Fruit fly (Drosophila melanogaster) whole organism, wandering third instar larva: ENCODE measurements around the gene CG13893.

Experiments used
- Abd-B ChIP-seq: fragments of >200 bp; optimal IDR thresholded peaks from 2 replicates; lab custom pipeline; 2017; ENCODE audit warnings: missing biosample characterization, missing genetic modification characterization
- CG32264 ChIP-seq: fragments of 200-800 bp; sonication (Bioruptor generic); optimal IDR thresholded peaks from 2 replicates; lab custom pipeline; 2016; ENCODE audit warnings: missing biosample characterization, missing genetic modification characterization
- CG9705 ChIP-seq: fragments of 200-800 bp; sonication (Bioruptor generic); optimal IDR thresholded peaks from 2 replicates; lab custom pipeline; 2018; ENCODE audit warnings: missing biosample characterization, mild to moderate bottlenecking, missing genetic modification characterization
- CrebA ChIP-seq: fragments of 200-800 bp; sonication (Bioruptor generic); optimal IDR thresholded peaks from 2 replicates; lab custom pipeline; 2016; ENCODE audit warnings: missing biosample characterization, mild to moderate bottlenecking, missing genetic modification characterization, borderline replicate concordance
- Dif ChIP-seq: fragments of 200-275, 200-300 bp; sonication (Bioruptor generic); optimal IDR thresholded peaks from 2 replicates; lab custom pipeline; 2018; ENCODE audit warnings: missing biosample characterization, missing genetic modification characterization; ENCODE audit not compliant: partially characterized antibody
- GATAd ChIP-seq: sonication (Bioruptor generic); optimal IDR thresholded peaks from 2 replicates; lab custom pipeline; 2016; ENCODE audit warnings: missing biosample characterization, missing genetic modification characterization
- HLH106 ChIP-seq: fragments of 200-800 bp; optimal IDR thresholded peaks from 3 replicates; lab custom pipeline; 2019; ENCODE audit warnings: missing biosample characterization, mild to moderate bottlenecking, missing genetic modification characterization, moderate library complexity
- Hnf4 ChIP-seq: fragments of 200-800 bp; sonication (Bioruptor generic); optimal IDR thresholded peaks from 2 replicates; lab custom pipeline; 2016; ENCODE audit warnings: missing biosample characterization, mild to moderate bottlenecking, missing genetic modification characterization
- Hr78 ChIP-seq: fragments of >200 bp; optimal IDR thresholded peaks from 2 replicates; lab custom pipeline; 2017; ENCODE audit warnings: missing biosample characterization, missing genetic modification characterization
- Hr83 ChIP-seq: fragments of 200-300 bp; sonication (Bioruptor generic); optimal IDR thresholded peaks from 2 replicates; lab custom pipeline; 2016; ENCODE audit warnings: missing biosample characterization, mild to moderate bottlenecking, missing genetic modification characterization, moderate library complexity; ENCODE audit not compliant: poor library complexity, severe bottlenecking
- Myc ChIP-seq: fragments of >200 bp; optimal IDR thresholded peaks from 2 replicates; lab custom pipeline; 2017
- N ChIP-seq: fragments of >200 bp; optimal IDR thresholded peaks from 2 replicates; lab custom pipeline; 2018; ENCODE audit warnings: missing biosample characterization, missing external identifiers, missing genetic modification characterization
- Rel ChIP-seq, 2 experiments: fragments of 200-800 bp; sonication (Bioruptor generic) in 1 of 2; optimal IDR thresholded peaks; 2 replicates in 1 of 2; 3 replicates in 1 of 2; lab custom pipeline; 2016 to 2019; ENCODE audit warnings: mild to moderate bottlenecking in 2 of 2, missing biosample characterization in 2 of 2, missing genetic modification characterization in 2 of 2, moderate library complexity in 1 of 2
- Sp1 ChIP-seq: fragments of 200-800 bp; sonication (Bioruptor generic); optimal IDR thresholded peaks from 3 replicates; lab custom pipeline; 2019; ENCODE audit warnings: missing biosample characterization, mild to moderate bottlenecking, missing genetic modification characterization, moderate library complexity
- Vsx2 ChIP-seq: fragments of 200-300, 225-300 bp; sonication (Bioruptor generic); optimal IDR thresholded peaks from 2 replicates; lab custom pipeline; 2018; ENCODE audit warnings: missing biosample characterization, missing genetic modification characterization; ENCODE audit not compliant: partially characterized antibody
- br ChIP-seq: fragments of 200-800 bp; sonication (Bioruptor generic); optimal IDR thresholded peaks from 2 replicates; lab custom pipeline; 2016; ENCODE audit warnings: missing biosample characterization, missing genetic modification characterization
- brk ChIP-seq: fragments of 200-800 bp; sonication (Bioruptor generic); optimal IDR thresholded peaks from 2 replicates; lab custom pipeline; 2016; ENCODE audit warnings: missing biosample characterization, mild to moderate bottlenecking, missing genetic modification characterization
- dl ChIP-seq, 2 experiments: fragments of 175-275, 200-275 bp in 1 of 2; fragments of 200-275 bp in 1 of 2; sonication (Bioruptor generic); optimal IDR thresholded peaks; lab custom pipeline; 2018; ENCODE audit warnings: mild to moderate bottlenecking in 2 of 2, missing biosample characterization in 2 of 2, missing genetic modification characterization in 2 of 2, moderate library complexity in 2 of 2; ENCODE audit not compliant: partially characterized antibody in 2 of 2, insufficient read depth in 1 of 2
- dsf ChIP-seq: sonication (Bioruptor generic); optimal IDR thresholded peaks from 2 replicates; lab custom pipeline; 2016; ENCODE audit warnings: missing biosample characterization, missing genetic modification characterization, borderline replicate concordance
- ey ChIP-seq: fragments of 200-800 bp; sonication (Bioruptor generic); optimal IDR thresholded peaks from 2 replicates; lab custom pipeline; 2016; ENCODE audit warnings: missing biosample characterization, missing genetic modification characterization
- foxo ChIP-seq, 2 experiments: fragments of 200-800 bp; sonication (Bioruptor generic); optimal IDR thresholded peaks; 2 replicates in 1 of 2; 3 replicates in 1 of 2; lab custom pipeline; 2016 to 2017; ENCODE audit warnings: missing biosample characterization in 2 of 2, missing genetic modification characterization in 2 of 2
- fru ChIP-seq: fragments of 200-800 bp; sonication (Bioruptor generic); optimal IDR thresholded peaks from 3 replicates; lab custom pipeline; 2016; ENCODE audit warnings: missing biosample characterization, mild to moderate bottlenecking, missing genetic modification characterization
- h ChIP-seq: fragments of 200-800 bp; sonication (Bioruptor generic); optimal IDR thresholded peaks from 3 replicates; lab custom pipeline; 2016; ENCODE audit warnings: missing biosample characterization, mild to moderate bottlenecking, missing genetic modification characterization
- jim ChIP-seq: fragments of 175-275, 200-325 bp; sonication (Bioruptor generic); optimal IDR thresholded peaks from 2 replicates; lab custom pipeline; 2016; ENCODE audit warnings: missing biosample characterization, mild to moderate bottlenecking, missing genetic modification characterization
- lola ChIP-seq: fragments of >200 bp; optimal IDR thresholded peaks from 2 replicates; lab custom pipeline; 2017; ENCODE audit warnings: missing biosample characterization, missing genetic modification characterization
- pan ChIP-seq: fragments of >200 bp; optimal IDR thresholded peaks from 2 replicates; lab custom pipeline; 2017
- psq ChIP-seq: fragments of 200-800 bp; sonication (Bioruptor generic); optimal IDR thresholded peaks from 3 replicates; lab custom pipeline; 2017; ENCODE audit warnings: missing biosample characterization, mild to moderate bottlenecking, missing genetic modification characterization, moderate library complexity
- rgr ChIP-seq: fragments of 200-800 bp; sonication (Bioruptor generic); optimal IDR thresholded peaks from 3 replicates; lab custom pipeline; 2016; ENCODE audit warnings: missing biosample characterization, mild to moderate bottlenecking, missing genetic modification characterization
- sage ChIP-seq: fragments of 200-800 bp; sonication (Bioruptor generic); optimal IDR thresholded peaks from 2 replicates; lab custom pipeline; 2016; ENCODE audit warnings: missing biosample characterization, mild to moderate bottlenecking, missing genetic modification characterization
- sv ChIP-seq: fragments of 200-800 bp; sonication (Bioruptor generic); optimal IDR thresholded peaks from 3 replicates; lab custom pipeline; 2016; ENCODE audit warnings: missing biosample characterization, missing genetic modification characterization
- tai ChIP-seq: sonication (Bioruptor generic); optimal IDR thresholded peaks from 2 replicates; lab custom pipeline; 2016; ENCODE audit warnings: missing biosample characterization, missing genetic modification characterization

CG13893 gene

dm6 chr3L:618347-619272 lies 14.8 kb upstream of the CG13893 start (continued):
- peak; percentile 93 for TF ChIP-seq Sp1
- no peak for TF ChIP-seq N (GFP tag; lab: Kevin White, UChicago)
- peak; percentile 88 for TF ChIP-seq h (GFP tag; lab: Kevin White, UChicago)
- no peak for TF ChIP-seq pan (lab: Kevin White, UChicago)
- TF ChIP-seq Myc (lab: Kevin White, UChicago) = no peak
- TF ChIP-seq, all 38 proteins: peak for 25

dm6 chr3L:617926-618325 lies 14.1 kb upstream of the CG13893 start:
- TF ChIP-seq foxo (GFP tag; optimal IDR thresholded peaks at IDR 0.05; lab: Kevin White, UChicago) = no peak
- TF ChIP-seq Vsx2 = peak; percentile 6
- TF ChIP-seq, all 38 proteins: peak for 1

dm6 chr3L:616482-617148 lies 12.8 kb upstream of the CG13893 start:
- TF ChIP-seq br = peak; percentile 12
- TF ChIP-seq HLH106 (tag; lab: Kevin White, UChicago) = peak; percentile 6
- no peak for TF ChIP-seq GATAd
- TF ChIP-seq Vsx2 = peak; percentile 87
- no peak for TF ChIP-seq sv
- TF ChIP-seq brk (GFP tag; lab: Kevin White, UChicago) = peak; percentile 40
- peak; percentile 76 for TF ChIP-seq CrebA (GFP tag; lab: Kevin White, UChicago)
- TF ChIP-seq Sp1 = peak; percentile 27
- TF ChIP-seq Rel (GFP tag; optimal IDR thresholded peaks at IDR 0.05; lab: Kevin White, UChicago) = no peak
- TF ChIP-seq Rel (tag; optimal IDR thresholded peaks at IDR 0.05; lab: Kevin White, UChicago) = peak; percentile 66
- peak in 1 of 2 experiments; percentile 2 for TF ChIP-seq foxo (GFP tag; optimal IDR thresholded peaks at IDR 0.05; lab: Kevin White, UChicago)
- TF ChIP-seq Myc (lab: Kevin White, UChicago) = no peak
- TF ChIP-seq rgr (GFP tag; lab: Kevin White, UChicago) = peak; percentile 34
- peak; percentile 2 for TF ChIP-seq Hr78 (GFP tag; lab: Kevin White, UChicago)
- TF ChIP-seq h (GFP tag; lab: Kevin White, UChicago) = peak; percentile 20
- TF ChIP-seq ey (GFP tag; lab: Kevin White, UChicago) = no peak
- TF ChIP-seq Hr83 = peak; percentile 3
- TF ChIP-seq fru (GFP tag; lab: Kevin White, UChicago) = peak; percentile 53
- peak; percentile 85 for TF ChIP-seq N (GFP tag; lab: Kevin White, UChicago)
- peak; percentile 94 for TF ChIP-seq Dif
- no peak for TF ChIP-seq jim (GFP tag; lab: Kevin White, UChicago)
- peak in 1 of 2 experiments; percentile 76 for TF ChIP-seq dl (GFP tag; optimal IDR thresholded peaks at IDR 0.05; lab: Kevin White, UChicago; ENCODE audit: insufficient read depth in 1 of 2, partially characterized antibody in 2 of 2)
- TF ChIP-seq psq (GFP tag; lab: Kevin White, UChicago) = peak; percentile 71

- no peak for TF ChIP-seq pan (lab: Kevin White, UChicago)
- TF ChIP-seq Sp1 = no peak
- no peak for TF ChIP-seq Hr78 (GFP tag; lab: Kevin White, UChicago)
- TF ChIP-seq tai (GFP tag; lab: Kevin White, UChicago) = no peak
- no peak for TF ChIP-seq CrebA (GFP tag; lab: Kevin White, UChicago)
- no peak for TF ChIP-seq dsf (GFP tag; lab: Kevin White, UChicago)
- no peak for TF ChIP-seq ey (GFP tag; lab: Kevin White, UChicago)
- no peak for TF ChIP-seq Dif
- no peak for TF ChIP-seq CG9705 (GFP tag; lab: Kevin White, UChicago)
- TF ChIP-seq sage (GFP tag; lab: Kevin White, UChicago) = no peak
- no peak for TF ChIP-seq Abd-B (GFP tag; lab: Kevin White, UChicago)
- TF ChIP-seq CG32264 (GFP tag; lab: Kevin White, UChicago) = no peak
- no peak for TF ChIP-seq Myc (lab: Kevin White, UChicago)
- TF ChIP-seq lola (GFP tag; lab: Kevin White, UChicago) = no peak
- TF ChIP-seq h (GFP tag; lab: Kevin White, UChicago) = no peak
- TF ChIP-seq Hnf4 (GFP tag; lab: Kevin White, UChicago) = no peak
- TF ChIP-seq HLH106 (tag; lab: Kevin White, UChicago) = no peak
- no peak for TF ChIP-seq GATAd
- no peak for TF ChIP-seq dl (GFP tag; optimal IDR thresholded peaks at IDR 0.05; lab: Kevin White, UChicago; ENCODE audit: insufficient read depth in 1 of 2, partially characterized antibody in 2 of 2)
Observed at dm6 chr3L:616099-616481, 12.3 kb upstream of the CG13893 start.
